Worm (Caenorhabditis elegans) whole organism, early embryonic: ENCODE data around the gene mesp-1.

Experiments
- ama-1 ChIP-seq: fragments of 150-350 bp; optimal IDR thresholded peaks from 2 replicates; lab custom pipeline; 2014
- hmg-4 ChIP-seq: fragments of 200-800 bp; sonication (Bioruptor generic); optimal IDR thresholded peaks from 2 replicates; lab custom pipeline; 2018; ENCODE audit warnings: mild to moderate bottlenecking, missing genetic modification characterization, missing compliant biosample characterization
- tbx-11 ChIP-seq: fragments of 200-800 bp; sonication (Bioruptor generic); IDR thresholded peaks from 2 replicates; pipeline ENCODE4 v1.3.6; 2022; ENCODE audit warnings: missing genetic modification characterization, missing compliant biosample characterization

DNA sequence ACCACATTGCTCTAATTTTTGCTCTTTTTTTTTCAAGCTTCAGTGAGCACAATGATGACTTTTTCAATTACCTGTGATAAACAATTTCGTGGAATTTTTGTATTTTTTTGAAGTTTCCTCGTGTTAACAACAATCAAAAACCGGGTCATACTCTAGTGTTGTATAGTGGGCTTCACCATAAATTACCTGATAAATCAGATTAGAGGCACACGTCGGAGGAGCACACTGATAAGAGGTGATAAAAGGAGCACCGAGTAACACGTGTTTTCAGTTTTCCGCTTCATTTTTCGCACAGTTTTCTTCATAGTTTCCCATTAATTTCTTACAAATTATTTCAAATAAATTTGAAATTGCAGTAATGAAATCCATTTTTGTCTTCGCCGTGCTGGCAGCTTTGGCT lies 17.8 kb upstream of the mesp-1 start, which contains the start of gene spp-8:
- TF ChIP-seq tbx-11 (GFP tag; lab: Robert Waterston, UW), result no peak
- TF ChIP-seq ama-1, result no peak
- TF ChIP-seq hmg-4 (GFP tag; lab: Kevin White, UChicago), result no peak
